Fruit fly (Drosophila melanogaster) whole organism, embryonic: Measurements from ENCODE around the gene Gel.
A peak's percentile ranks its signal among the peaks of the same experiment; 100 is the strongest.

Experiments
- Bgb ChIP-seq: fragments of 200-800 bp; sonication (Bioruptor generic); IDR thresholded peaks from 2 replicates; pipeline ENCODE4 v1.3.6; 2022; ENCODE audit warnings: missing biosample characterization, missing genetic modification characterization; ENCODE audit not compliant: partially characterized antibody
- CG11085 ChIP-seq: fragments of 200-800 bp; sonication (Bioruptor generic); IDR thresholded peaks from 2 replicates; pipeline ENCODE4 v1.3.6; 2022; ENCODE audit warnings: missing biosample characterization, missing genetic modification characterization
- CG11093 ChIP-seq: fragments of 200-800 bp; sonication (Bioruptor generic); IDR thresholded peaks from 3 replicates; pipeline ENCODE4 v1.3.6; 2022; ENCODE audit warnings: missing biosample characterization, missing genetic modification characterization
- CG12104 ChIP-seq: fragments of 200-800 bp; sonication (Bioruptor generic); optimal IDR thresholded peaks from 3 replicates; lab custom pipeline; 2016; ENCODE audit warnings: missing biosample characterization, missing genetic modification characterization
- CG12942 ChIP-seq: fragments of 200-800 bp; sonication (Bioruptor generic); optimal IDR thresholded peaks from 3 replicates; lab custom pipeline; 2016; ENCODE audit warnings: missing biosample characterization, missing genetic modification characterization
- CG15011 ChIP-seq: fragments of 200-800 bp; sonication (Bioruptor generic); optimal IDR thresholded peaks from 3 replicates; lab custom pipeline; 2018; ENCODE audit warnings: missing biosample characterization, mild to moderate bottlenecking, missing genetic modification characterization
- CG15269 ChIP-seq: fragments of 200-800 bp; sonication (Bioruptor generic); optimal IDR thresholded peaks from 2 replicates; lab custom pipeline; 2018; ENCODE audit warnings: missing biosample characterization, mild to moderate bottlenecking, missing genetic modification characterization, moderate library complexity
- CG3163 ChIP-seq: fragments of 200-800 bp; sonication (Bioruptor generic); optimal IDR thresholded peaks from 3 replicates; lab custom pipeline; 2016; ENCODE audit warnings: missing biosample characterization, missing genetic modification characterization
- CG3281 ChIP-seq: fragments of 200-800 bp; sonication (Bioruptor generic); optimal IDR thresholded peaks from 3 replicates; lab custom pipeline; 2017; ENCODE audit warnings: missing biosample characterization, mild to moderate bottlenecking, missing genetic modification characterization
- CG3995 ChIP-seq: fragments of 200-800 bp; sonication (Bioruptor generic); optimal IDR thresholded peaks from 3 replicates; lab custom pipeline; 2016; ENCODE audit warnings: missing biosample characterization, missing genetic modification characterization
- CG4404 ChIP-seq: fragments of 200-800 bp; sonication (Bioruptor generic); IDR thresholded peaks from 2 replicates; pipeline ENCODE4 v1.3.6; 2022; ENCODE audit warnings: missing biosample characterization, missing genetic modification characterization
- CG4820 ChIP-seq: fragments of 200-800 bp; sonication (Bioruptor generic); optimal IDR thresholded peaks from 3 replicates; lab custom pipeline; 2016; ENCODE audit warnings: missing biosample characterization, missing genetic modification characterization
- CG6175 ChIP-seq: fragments of 200-800 bp; sonication (Bioruptor generic); IDR thresholded peaks from 3 replicates; pipeline ENCODE4 v1.3.6; 2022; ENCODE audit warnings: missing biosample characterization, missing genetic modification characterization
- CG6254 ChIP-seq: fragments of 200-800 bp; sonication (Bioruptor generic); optimal IDR thresholded peaks from 3 replicates; lab custom pipeline; 2017; ENCODE audit warnings: mild to moderate bottlenecking, missing biosample characterization, missing genetic modification reagents, missing genetic modification characterization
- CG8478 ChIP-seq: fragments of >200 bp; optimal IDR thresholded peaks from 2 replicates; lab custom pipeline; 2018
- CG8765 ChIP-seq: fragments of 200-800 bp; sonication (Bioruptor generic); IDR thresholded peaks from 2 replicates; pipeline ENCODE4 v1.3.6; 2022; ENCODE audit warnings: missing biosample characterization, missing genetic modification characterization
- CoRest ChIP-seq: fragments of 200-800 bp; sonication (Bioruptor generic); optimal IDR thresholded peaks from 3 replicates; lab custom pipeline; 2018; ENCODE audit warnings: missing biosample characterization, mild to moderate bottlenecking, missing genetic modification characterization, moderate library complexity
- D19B ChIP-seq: fragments of 200-800 bp; sonication (Bioruptor generic); optimal IDR thresholded peaks from 2 replicates; lab custom pipeline; 2017; ENCODE audit warnings: missing biosample characterization, mild to moderate bottlenecking, missing genetic modification characterization
- Dref ChIP-seq: fragments of 200-800 bp; sonication (Bioruptor generic); IDR thresholded peaks from 2 replicates; pipeline ENCODE4 v1.3.6; 2022; ENCODE audit warnings: missing biosample characterization, missing genetic modification characterization
- Ets65A ChIP-seq: fragments of 200-800 bp; sonication (Bioruptor generic); peaks from one replicate; lab custom pipeline; 2016; ENCODE audit warnings: missing biosample characterization, missing genetic modification characterization
- Hr39 ChIP-seq: fragments of >200 bp; optimal IDR thresholded peaks from 2 replicates; lab custom pipeline; 2017
- Hr78 ChIP-seq, 2 experiments: fragments of 200-800 bp in 1 of 2; fragments of >200 bp in 1 of 2; sonication (Bioruptor generic) in 1 of 2; optimal IDR thresholded peaks; 2 replicates each; lab custom pipeline; 2017 to 2019; ENCODE audit warnings: missing biosample characterization in 2 of 2, missing genetic modification characterization in 2 of 2, mild to moderate bottlenecking in 1 of 2, moderate library complexity in 1 of 2
- Lpt ChIP-seq: fragments of >200 bp; optimal IDR thresholded peaks from 2 replicates; lab custom pipeline; 2018; ENCODE audit warnings: missing biosample characterization, missing genetic modification characterization
- Mes4 ChIP-seq: fragments of 200-800 bp; sonication (Bioruptor generic); optimal IDR thresholded peaks from 2 replicates; lab custom pipeline; 2016; ENCODE audit warnings: missing biosample characterization, missing genetic modification characterization
- Scr ChIP-seq: fragments of 200-800 bp; sonication (Bioruptor generic); IDR thresholded peaks from 2 replicates; pipeline ENCODE4 v1.3.6; 2022; ENCODE audit warnings: missing biosample characterization, missing genetic modification characterization; ENCODE audit not compliant: partially characterized antibody
- Side ChIP-seq: fragments of 200-800 bp; sonication (Bioruptor generic); optimal IDR thresholded peaks from 2 replicates; lab custom pipeline; 2016; ENCODE audit warnings: missing biosample characterization, missing genetic modification characterization
- Stat92E ChIP-seq, 3 experiments: fragments of >200 bp in 2 of 3; fragments of 200-800 bp in 1 of 3; sonication (Bioruptor generic) in 1 of 3; optimal IDR thresholded peaks; 2 replicates each; lab custom pipeline; 2017 to 2019; ENCODE audit warnings: missing biosample characterization in 3 of 3, missing genetic modification characterization in 3 of 3, mild to moderate bottlenecking in 1 of 3, moderate library complexity in 1 of 3
- Taf1 ChIP-seq: fragments of 200-800 bp; sonication (Bioruptor generic); IDR thresholded peaks from 2 replicates; pipeline ENCODE4 v1.3.6; 2022; ENCODE audit warnings: missing biosample characterization, missing genetic modification characterization
- amos ChIP-seq: fragments of 200-800 bp; sonication (Bioruptor generic); IDR thresholded peaks from 2 replicates; pipeline ENCODE4 v1.3.6; 2022; ENCODE audit warnings: missing biosample characterization, missing genetic modification characterization; ENCODE audit not compliant: partially characterized antibody
- bsh ChIP-seq, 2 experiments: fragments of 200-800 bp; sonication (Bioruptor generic); optimal IDR thresholded peaks; 2 replicates each; lab custom pipeline; 2017 to 2018; ENCODE audit warnings: mild to moderate bottlenecking in 2 of 2, missing biosample characterization in 2 of 2, missing genetic modification characterization in 2 of 2, moderate library complexity in 1 of 2
- croc ChIP-seq: fragments of 200-800 bp; sonication (Bioruptor generic); conservative IDR thresholded peaks from 3 replicates; pipeline ENCODE4 v1.3.6; 2022; ENCODE audit warnings: missing biosample characterization, missing genetic modification characterization
- dati ChIP-seq: fragments of 200-800 bp; sonication (Bioruptor generic); IDR thresholded peaks from 2 replicates; pipeline ENCODE4 v1.3.6; 2022; ENCODE audit warnings: missing biosample characterization, missing genetic modification characterization
- dysf ChIP-seq: fragments of 200-800 bp; sonication (Bioruptor generic); IDR thresholded peaks from 3 replicates; pipeline ENCODE4 v1.3.6; 2022; ENCODE audit warnings: missing biosample characterization, missing genetic modification characterization
- fd96Cb ChIP-seq: fragments of 200-800 bp; sonication (Bioruptor generic); optimal IDR thresholded peaks from 2 replicates; lab custom pipeline; 2018; ENCODE audit warnings: missing biosample characterization, mild to moderate bottlenecking, missing genetic modification characterization, moderate library complexity
- jumu ChIP-seq: fragments of 200-800 bp; sonication (Bioruptor generic); optimal IDR thresholded peaks from 3 replicates; lab custom pipeline; 2016; ENCODE audit warnings: missing biosample characterization, missing genetic modification characterization
- klu ChIP-seq: fragments of 200-800 bp; sonication (Bioruptor generic); IDR thresholded peaks from 2 replicates; pipeline ENCODE4 v1.3.6; 2022; ENCODE audit warnings: missing biosample characterization, missing genetic modification characterization
- pan ChIP-seq, 4 experiments: fragments of >200 bp in 3 of 4; fragments of 200-800 bp in 1 of 4; sonication (Bioruptor generic) in 1 of 4; optimal IDR thresholded peaks in 3 of 4; IDR thresholded peaks in 1 of 4; 2 replicates each; pipeline versions ENCODE4 v1.3.6 to Lab custom; 2017 to 2022; ENCODE audit warnings: missing biosample characterization in 2 of 4, missing genetic modification characterization in 2 of 4, mixed read lengths in 1 of 4
- pita ChIP-seq: fragments of 200-800 bp; sonication (Bioruptor generic); optimal IDR thresholded peaks from 2 replicates; lab custom pipeline; 2017; ENCODE audit warnings: missing biosample characterization, mild to moderate bottlenecking, missing genetic modification characterization
- ro ChIP-seq: fragments of 200-800 bp; sonication (Bioruptor generic); IDR thresholded peaks from 2 replicates; pipeline ENCODE4 v1.3.6; 2022; ENCODE audit warnings: missing biosample characterization, missing genetic modification characterization
- row ChIP-seq: fragments of 200-800 bp; sonication (Bioruptor generic); IDR thresholded peaks from 3 replicates; pipeline ENCODE4 v1.3.6; 2022; ENCODE audit warnings: missing biosample characterization, missing genetic modification characterization
- sc ChIP-seq, 3 experiments: fragments of >200 bp in 2 of 3; fragments of 200-800 bp in 1 of 3; sonication (Bioruptor generic) in 1 of 3; optimal IDR thresholded peaks; 2 replicates in 2 of 3; 3 replicates in 1 of 3; lab custom pipeline; 2017; ENCODE audit warnings: mild to moderate bottlenecking in 1 of 3, missing biosample characterization in 1 of 3, missing genetic modification characterization in 1 of 3, missing genetic modification reagents in 1 of 3
- schlank ChIP-seq: fragments of 200-800 bp; sonication (Bioruptor generic); optimal IDR thresholded peaks from 2 replicates; lab custom pipeline; 2018; ENCODE audit warnings: missing biosample characterization, mild to moderate bottlenecking, missing genetic modification characterization
- sens ChIP-seq: fragments of 200-800 bp; sonication (Bioruptor generic); peaks from one replicate; lab custom pipeline; 2016; ENCODE audit warnings: missing biosample characterization, missing genetic modification characterization
- shn ChIP-seq: fragments of 200-800 bp; sonication (Bioruptor generic); optimal IDR thresholded peaks from 3 replicates; lab custom pipeline; 2016; ENCODE audit warnings: missing biosample characterization, missing genetic modification characterization
- slbo ChIP-seq: fragments of 200-800 bp; sonication (Bioruptor generic); IDR thresholded peaks from 2 replicates; pipeline ENCODE4 v1.3.6; 2022; ENCODE audit warnings: missing biosample characterization, missing genetic modification characterization
- slou ChIP-seq: fragments of 200-800 bp; sonication (Bioruptor generic); optimal IDR thresholded peaks from 3 replicates; lab custom pipeline; 2016; ENCODE audit warnings: missing biosample characterization, missing genetic modification characterization
- sob ChIP-seq: fragments of 200-800 bp; sonication (Bioruptor generic); IDR thresholded peaks from 2 replicates; pipeline ENCODE4 v1.3.6; 2022; ENCODE audit warnings: missing biosample characterization, missing genetic modification characterization
- tio ChIP-seq: fragments of 200-800 bp; sonication (Bioruptor generic); optimal IDR thresholded peaks from 2 replicates; lab custom pipeline; 2017; ENCODE audit warnings: missing biosample characterization, missing genetic modification characterization, inconsistent platforms
- vfl ChIP-seq: fragments of 200-800 bp; sonication (Bioruptor generic); optimal IDR thresholded peaks from 2 replicates; lab custom pipeline; 2016; ENCODE audit warnings: missing biosample characterization, missing genetic modification characterization

The Gel gene

dm6 chr3R:4229137-4229764, 5.8 kb upstream of the Gel start, which contains the start of gene DhpD (continued):
- TF ChIP-seq pan (optimal IDR thresholded peaks at IDR 0.05; lab: Kevin White, UChicago) = no peak
- TF ChIP-seq pan (GFP tag; optimal IDR thresholded peaks at IDR 0.05 in 1 of 2, IDR thresholded peaks at IDR 0.05 in 1 of 2) = peak in 1 of 2 experiments; percentile 74
- peak; percentile 15 for TF ChIP-seq pita (GFP tag; lab: Kevin White, UChicago)
- peak; percentile 40 for TF ChIP-seq CG3163 (GFP tag; lab: Kevin White, UChicago)
- TF ChIP-seq CG4404 (GFP tag; lab: Robert Waterston, UW) = peak; percentile 53; the same call in 1 of the 2 replicates
- peak; percentile 63 for TF ChIP-seq fd96Cb (tag; lab: Kevin White, UChicago)
- TF ChIP-seq Hr78 (GFP tag; optimal IDR thresholded peaks at IDR 0.05; lab: Kevin White, UChicago) = no peak
- peak; percentile 87 for TF ChIP-seq sens
- TF ChIP-seq CG11085 (GFP tag; lab: Robert Waterston, UW) = peak; percentile 78
- peak; percentile 42 for TF ChIP-seq vfl (GFP tag; lab: Kevin White, UChicago)
- TF ChIP-seq Dref = peak; percentile 32; the same call in 1 of the 2 replicates
- peak; percentile 94 for TF ChIP-seq CG3995
- peak; percentile 100 for TF ChIP-seq Bgb (GFP tag; lab: Robert Waterston, UW)
- no peak for TF ChIP-seq Lpt (GFP tag; lab: Kevin White, UChicago)
- peak; percentile 90; the same call in 1 of the 2 replicates for TF ChIP-seq amos (GFP tag; lab: Robert Waterston, UW)
- peak; percentile 58 for TF ChIP-seq CG4820
- no peak for TF ChIP-seq ro
- peak; percentile 78 for TF ChIP-seq Ets65A (GFP tag; lab: Kevin White, UChicago)
- peak; percentile 49 for TF ChIP-seq tio (GFP tag; lab: Kevin White, UChicago)
- TF ChIP-seq Side (GFP tag; lab: Kevin White, UChicago) = no peak
- no peak for TF ChIP-seq Mes4 (GFP tag; lab: Kevin White, UChicago)
- TF ChIP-seq shn (GFP tag; lab: Kevin White, UChicago) = no peak
- TF ChIP-seq croc (GFP tag; lab: Robert Waterston, UW) = peak; percentile 42; the same call in 2 of the 3 replicates
- TF ChIP-seq row = peak; percentile 88
- TF ChIP-seq jumu (GFP tag; lab: Kevin White, UChicago) = no peak
- TF ChIP-seq Scr (GFP tag; lab: Robert Waterston, UW) = peak; percentile 74
- no peak for TF ChIP-seq sc (optimal IDR thresholded peaks at IDR 0.05; lab: Kevin White, UChicago)
- TF ChIP-seq sc (GFP tag; optimal IDR thresholded peaks at IDR 0.05; lab: Kevin White, UChicago) = no peak
- peak; percentile 78 for TF ChIP-seq dysf (GFP tag; lab: Robert Waterston, UW)
- TF ChIP-seq CG8765 (GFP tag; lab: Robert Waterston, UW) = 0 out of 2 replicates have a peak, but pooled peaks have one; percentile 35
- TF ChIP-seq slbo (GFP tag; lab: Robert Waterston, UW) = peak; percentile 86
- peak; percentile 63 for TF ChIP-seq D19B
- TF ChIP-seq CG12104 (GFP tag; lab: Kevin White, UChicago) = peak; percentile 72
- no peak for TF ChIP-seq Stat92E (GFP tag; optimal IDR thresholded peaks at IDR 0.05; lab: Kevin White, UChicago)
- peak; percentile 1 for TF ChIP-seq schlank (tag; lab: Kevin White, UChicago)
- 0 out of 2 replicates have a peak, but pooled peaks have one; percentile 13 for TF ChIP-seq dati (GFP tag; lab: Robert Waterston, UW)
- peak; percentile 78 for TF ChIP-seq CoRest (tag; lab: Kevin White, UChicago)
- TF ChIP-seq CG6175 = peak; percentile 32; the same call in 1 of the 3 replicates
- peak; percentile 82 for TF ChIP-seq CG3281 (GFP tag; lab: Kevin White, UChicago)
- TF ChIP-seq CG15269 (tag; lab: Kevin White, UChicago) = peak; percentile 75
- no peak for TF ChIP-seq Hr39 (lab: Kevin White, UChicago)
- no peak for TF ChIP-seq slou (GFP tag; lab: Kevin White, UChicago)
- TF ChIP-seq CG12942 (GFP tag; lab: Kevin White, UChicago) = peak; percentile 61
- TF ChIP-seq Taf1 (GFP tag; lab: Robert Waterston, UW) = 0 out of 2 replicates have a peak, but pooled peaks have one; percentile 56
- TF ChIP-seq bsh (GFP tag; optimal IDR thresholded peaks at IDR 0.05; lab: Kevin White, UChicago) = peak; percentile 34 to 64
- TF ChIP-seq CG15011 (GFP tag; lab: Kevin White, UChicago) = peak; percentile 51
- TF ChIP-seq klu (GFP tag; lab: Robert Waterston, UW) = peak; percentile 45
- TF ChIP-seq CG8478 (lab: Kevin White, UChicago) = no peak
- peak; percentile 53 for TF ChIP-seq CG6254
- peak; percentile 46; the same call in 1 of the 3 replicates for TF ChIP-seq CG11093 (GFP tag; lab: Robert Waterston, UW)
- peak; percentile 76 for TF ChIP-seq sob (GFP tag; lab: Robert Waterston, UW)
